Worm (Caenorhabditis elegans) whole organism, mixed stage, embryonic: ENCODE results near the gene crh-1.

Experiments used
- blmp-1 ChIP-seq: fragments of 150-350 bp; optimal IDR thresholded peaks from 2 replicates; lab custom pipeline; 2014; ENCODE audit warnings: missing biosample characterization, missing genetic modification characterization
- ceh-83 ChIP-seq: fragments of 200-800 bp; sonication (Bioruptor generic); optimal IDR thresholded peaks from 2 replicates; lab custom pipeline; 2018; ENCODE audit warnings: mild to moderate bottlenecking, missing genetic modification characterization, missing compliant biosample characterization
- lin-32 ChIP-seq: fragments of 200-800 bp; sonication (Bioruptor generic); optimal IDR thresholded peaks from 2 replicates; lab custom pipeline; 2018; ENCODE audit warnings: mild to moderate bottlenecking, missing genetic modification characterization, missing compliant biosample characterization
- nhr-12 ChIP-seq: fragments of 150-350 bp; optimal IDR thresholded peaks from 2 replicates; lab custom pipeline; 2014; ENCODE audit warnings: missing biosample characterization, missing genetic modification characterization
- nhr-237 ChIP-seq: fragments of 150-350 bp; optimal IDR thresholded peaks from 2 replicates; lab custom pipeline; 2014; ENCODE audit warnings: missing biosample characterization, missing genetic modification characterization
- pha-4 ChIP-seq: fragments of 150-350 bp; optimal IDR thresholded peaks from 2 replicates; lab custom pipeline; 2018; ENCODE audit warnings: missing biosample characterization, missing genetic modification reagents, missing genetic modification characterization
- sem-2 ChIP-seq: fragments of 200-800 bp; sonication (Bioruptor generic); optimal IDR thresholded peaks from 2 replicates; lab custom pipeline; 2018; ENCODE audit warnings: mild to moderate bottlenecking, missing genetic modification characterization, missing compliant biosample characterization
- snpc-4 ChIP-seq: fragments of 150-350 bp; optimal IDR thresholded peaks from 2 replicates; lab custom pipeline; 2014; ENCODE audit warnings: missing biosample characterization, missing genetic modification characterization
- unc-120 ChIP-seq: sonication (generic microtip); optimal IDR thresholded peaks from 2 replicates; lab custom pipeline; 2017; ENCODE audit warnings: missing genetic modification characterization, missing compliant biosample characterization; ENCODE audit not compliant: poor library complexity, severe bottlenecking
- unc-62 ChIP-seq: fragments of 150-350 bp; optimal IDR thresholded peaks from 2 replicates; lab custom pipeline; 2014; ENCODE audit warnings: missing biosample characterization, missing genetic modification reagents, missing genetic modification characterization
- ztf-11 ChIP-seq: fragments of 150-350 bp; optimal IDR thresholded peaks from 2 replicates; lab custom pipeline; 2014; ENCODE audit warnings: missing biosample characterization, missing genetic modification characterization

DNA sequence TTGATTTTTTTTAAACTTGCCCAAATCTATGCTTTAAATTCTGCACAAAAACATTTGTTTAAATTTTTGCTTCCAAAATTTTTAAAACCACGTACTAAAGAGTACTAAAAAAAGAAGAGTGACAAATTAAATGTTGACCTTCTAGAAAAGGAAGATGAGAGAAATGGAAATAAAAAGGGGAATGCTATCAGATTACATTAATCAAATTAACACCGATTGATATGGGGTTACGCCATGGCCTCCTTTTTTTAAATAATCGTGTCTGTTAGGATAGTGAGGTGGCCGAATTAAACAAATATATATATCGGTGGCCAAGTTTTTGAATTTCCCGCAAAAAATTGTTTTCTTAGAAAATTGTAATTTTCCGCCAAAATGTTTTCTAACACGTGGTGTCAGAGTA, 25.2 kb upstream of the crh-1 start:
- TF ChIP-seq snpc-4 (tag; lab: Kevin White, UChicago), result no peak
- no peak for TF ChIP-seq unc-120 (tag; lab: Kevin White, UChicago)
- no peak for TF ChIP-seq sem-2 (GFP tag; lab: Kevin White, UChicago)
- TF ChIP-seq nhr-237, result no peak
- TF ChIP-seq lin-32 (GFP tag; lab: Kevin White, UChicago), result no peak
- no peak for TF ChIP-seq pha-4 (tag; lab: Kevin White, UChicago)
- TF ChIP-seq blmp-1, result no peak
- TF ChIP-seq unc-62 (GFP tag; lab: Kevin White, UChicago), result no peak
- TF ChIP-seq nhr-12 (tag; lab: Kevin White, UChicago), result no peak
- TF ChIP-seq ztf-11 (tag; lab: Kevin White, UChicago), result no peak
- no peak for TF ChIP-seq ceh-83 (GFP tag; lab: Kevin White, UChicago)
